Worm (Caenorhabditis elegans): ENCODE results near the gene F53H2.3.

ce11 chrV:20350382-20350781, 61.2 kb downstream of the F53H2.3 start:
- TF ChIP-seq unc-62 (GFP tag; optimal IDR thresholded peaks at IDR 0.05) (no peak), ztf-4 (tag; optimal IDR thresholded peaks at IDR 0.05) (no peak), ztf-11 (tag; optimal IDR thresholded peaks at IDR 0.05) (no peak), unc-39 (tag; optimal IDR thresholded peaks at IDR 0.05) (no peak), nhr-77 (tag; optimal IDR thresholded peaks at IDR 0.05) (no peak), ztf-1 (GFP tag; conservative IDR thresholded peaks at IDR 0.05) (no peak), nhr-11 (tag; optimal IDR thresholded peaks at IDR 0.05) (no peak), aly-2 (tag; optimal IDR thresholded peaks at IDR 0.05) (no peak), R02D3.7 (tag; optimal IDR thresholded peaks at IDR 0.05) (no peak), snpc-4 (tag; optimal IDR thresholded peaks at IDR 0.05) (no peak), ceh-16 (tag; optimal IDR thresholded peaks at IDR 0.05) (no peak)

All from whole organism, L2 larva.